Worm (Caenorhabditis elegans): Measurements from ENCODE around the gene C03G5.14.

Gene C03G5.14

DNA sequence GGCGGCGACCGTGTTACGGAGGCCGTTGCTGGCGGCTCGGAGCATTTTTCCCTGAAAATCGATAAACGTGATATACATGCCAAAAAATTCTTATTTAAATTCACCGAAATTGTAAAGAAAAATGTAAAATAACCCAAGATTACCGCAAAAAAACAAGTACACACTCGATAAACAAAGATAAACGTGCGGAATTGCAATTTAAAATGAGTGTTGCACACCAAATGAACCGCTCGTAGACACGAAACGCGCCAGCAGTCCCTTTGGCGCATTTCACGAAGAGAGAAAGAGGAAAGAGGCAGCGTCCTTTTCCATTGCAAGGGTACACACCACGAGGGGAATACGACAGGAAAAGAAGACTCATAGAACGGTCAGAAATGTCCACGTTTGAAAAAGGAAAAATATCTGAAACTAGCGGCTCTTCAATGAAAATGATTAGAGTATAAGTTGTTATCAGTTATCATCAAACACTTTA, 24.3 kb downstream of the C03G5.14 start, which contains the start of gene sdha-1 (continued):
- TF ChIP-seq fos-1 (tag; optimal IDR thresholded peaks at IDR 0.05) (peak; percentile 51), nhr-237 (tag; optimal IDR thresholded peaks at IDR 0.05) (no peak), unc-39 (tag; optimal IDR thresholded peaks at IDR 0.05) (no peak), eor-1 (tag; optimal IDR thresholded peaks at IDR 0.05) (no peak), jun-1 (tag; optimal IDR thresholded peaks at IDR 0.05) (peak; percentile 81), lin-15B (tag; optimal IDR thresholded peaks at IDR 0.05) (peak; percentile 79), daf-12 (tag; optimal IDR thresholded peaks at IDR 0.05) (no peak), unc-62 (GFP tag; optimal IDR thresholded peaks at IDR 0.05) (no peak), ZK546.5 (tag; optimal IDR thresholded peaks at IDR 0.05) (no peak), zag-1 (tag; optimal IDR thresholded peaks at IDR 0.05) (no peak), skn-1 (tag; optimal IDR thresholded peaks at IDR 0.05) (peak; percentile 48), mdl-1 (tag; optimal IDR thresholded peaks at IDR 0.05) (peak; percentile 44), ztf-11 (tag; optimal IDR thresholded peaks at IDR 0.05) (no peak), sea-2 (GFP tag; optimal IDR thresholded peaks at IDR 0.05) (no peak), aly-2 (tag; optimal IDR thresholded peaks at IDR 0.05) (no peak), nhr-12 (tag; optimal IDR thresholded peaks at IDR 0.05) (no peak), pha-4 (tag; optimal IDR thresholded peaks at IDR 0.05) (peak; percentile 94)

ce11 chrX:8549026-8549425, 27.3 kb downstream of the C03G5.14 start, which contains the start of gene D2021.4:
TSS of gene D2021.4 (minus strand) at chrX:8549073.
- TF ChIP-seq pqm-1 (tag; optimal IDR thresholded peaks at IDR 0.05) (peak; percentile 50), pha-4 (tag; optimal IDR thresholded peaks at IDR 0.05) (peak; percentile 32), elt-2 (tag; optimal IDR thresholded peaks at IDR 0.05) (peak; percentile 87), nhr-43 (tag; optimal IDR thresholded peaks at IDR 0.05; ENCODE audit: poor library complexity, severe bottlenecking) (no peak)

- TF ChIP-seq nhr-11 (tag; optimal IDR thresholded peaks at IDR 0.05) (no peak), ZK546.5 (tag; optimal IDR thresholded peaks at IDR 0.05) (no peak), lin-15B (tag; optimal IDR thresholded peaks at IDR 0.05) (no peak), nhr-25 (tag; optimal IDR thresholded peaks at IDR 0.05) (peak; percentile 96), ztf-4 (tag; optimal IDR thresholded peaks at IDR 0.05) (no peak), nhr-28 (tag; optimal IDR thresholded peaks at IDR 0.05) (no peak), fkh-2 (tag; optimal IDR thresholded peaks at IDR 0.05) (no peak), egl-27 (tag; optimal IDR thresholded peaks at IDR 0.05) (peak; percentile 24), aly-2 (tag; optimal IDR thresholded peaks at IDR 0.05) (no peak), elt-3 (tag; optimal IDR thresholded peaks at IDR 0.05) (no peak), ceh-16 (tag; optimal IDR thresholded peaks at IDR 0.05) (no peak), ceh-28 (tag; optimal IDR thresholded peaks at IDR 0.05) (no peak), mdl-1 (tag; optimal IDR thresholded peaks at IDR 0.05) (peak; percentile 61), nhr-76 (tag; optimal IDR thresholded peaks at IDR 0.05) (no peak), nfya-1 (tag; optimal IDR thresholded peaks at IDR 0.05; ENCODE audit: insufficient read depth) (peak; percentile 53), hmg-11 (tag; optimal IDR thresholded peaks at IDR 0.05) (peak; percentile 46), pqm-1 (tag; optimal IDR thresholded peaks at IDR 0.05) (peak; percentile 27), zag-1 (tag; optimal IDR thresholded peaks at IDR 0.05) (no peak), fos-1 (tag; optimal IDR thresholded peaks at IDR 0.05) (no peak), snpc-4 (tag; optimal IDR thresholded peaks at IDR 0.05) (no peak), nhr-77 (tag; optimal IDR thresholded peaks at IDR 0.05) (no peak), skn-1 (tag; optimal IDR thresholded peaks at IDR 0.05) (peak; percentile 0), lin-39 (tag; optimal IDR thresholded peaks at IDR 0.05) (no peak), daf-12 (tag; optimal IDR thresholded peaks at IDR 0.05) (no peak), elt-1 (tag; optimal IDR thresholded peaks at IDR 0.05) (peak; percentile 78), pha-4 (tag; optimal IDR thresholded peaks at IDR 0.05) (peak; percentile 69), egl-5 (tag; optimal IDR thresholded peaks at IDR 0.05) (no peak), unc-62 (GFP tag; optimal IDR thresholded peaks at IDR 0.05) (no peak), elt-2 (tag; optimal IDR thresholded peaks at IDR 0.05) (peak; percentile 75), ceh-82 (tag; optimal IDR thresholded peaks at IDR 0.05) (no peak), mml-1 (tag; optimal IDR thresholded peaks at IDR 0.05) (peak; percentile 38), tbx-2 (tag; optimal IDR thresholded peaks at IDR 0.05) (no peak), nhr-23 (tag; optimal IDR thresholded peaks at IDR 0.05) (peak; percentile 61), R02D3.7 (tag; optimal IDR thresholded peaks at IDR 0.05) (no peak), nhr-43 (tag; optimal IDR thresholded peaks at IDR 0.05; ENCODE audit: poor library complexity, severe bottlenecking) (peak; percentile 26), jun-1 (tag; optimal IDR thresholded peaks at IDR 0.05) (no peak), fkh-10 (GFP tag; optimal IDR thresholded peaks at IDR 0.05) (no peak), unc-39 (tag; optimal IDR thresholded peaks at IDR 0.05) (no peak), nhr-12 (tag; optimal IDR thresholded peaks at IDR 0.05) (no peak), ztf-11 (tag; optimal IDR thresholded peaks at IDR 0.05) (no peak), eor-1 (tag; optimal IDR thresholded peaks at IDR 0.05) (no peak), ama-1 (optimal IDR thresholded peaks at IDR 0.05) (no peak), ceh-9 (tag; optimal IDR thresholded peaks at IDR 0.05) (no peak), nhr-67 (tag; optimal IDR thresholded peaks at IDR 0.05) (no peak), nhr-237 (tag; optimal IDR thresholded peaks at IDR 0.05) (no peak), sea-2 (GFP tag; optimal IDR thresholded peaks at IDR 0.05) (no peak), lsy-12 (tag; optimal IDR thresholded peaks at IDR 0.05) (no peak)
These were observed 28.4 kb downstream of the C03G5.14 start for ce11 chrX:8550099-8550498.

All from whole organism, L3 larva.